Fruit fly (Drosophila melanogaster) whole organism, embryonic: ENCODE data around the gene Pcyt1.

Experiments
- Asciz ChIP-seq: fragments of 200-800 bp; sonication (Bioruptor generic); optimal IDR thresholded peaks from 2 replicates; lab custom pipeline; 2017; ENCODE audit warnings: missing biosample characterization, mild to moderate bottlenecking, missing genetic modification characterization, missing genetic modification reagents
- CG10462 ChIP-seq: fragments of 200-800 bp; sonication (Bioruptor generic); optimal IDR thresholded peaks from 2 replicates; lab custom pipeline; 2016; ENCODE audit warnings: missing biosample characterization, missing genetic modification characterization
- CG11093 ChIP-seq: fragments of 200-800 bp; sonication (Bioruptor generic); IDR thresholded peaks from 3 replicates; pipeline ENCODE4 v1.3.6; 2022; ENCODE audit warnings: missing biosample characterization, missing genetic modification characterization
- CG1233 ChIP-seq: fragments of 200-800 bp; sonication (Bioruptor generic); optimal IDR thresholded peaks from 4 replicates; lab custom pipeline; 2018; ENCODE audit warnings: missing biosample characterization, mild to moderate bottlenecking, missing genetic modification characterization
- CG14441 ChIP-seq: fragments of 200-800 bp; sonication (Bioruptor generic); IDR thresholded peaks from 2 replicates; pipeline ENCODE4 v1.3.6; 2022; ENCODE audit warnings: missing biosample characterization, missing genetic modification characterization
- CG1529 ChIP-seq: fragments of 200-800 bp; sonication (Bioruptor generic); optimal IDR thresholded peaks from 3 replicates; lab custom pipeline; 2018; ENCODE audit warnings: missing biosample characterization, missing genetic modification characterization
- CG1603 ChIP-seq: fragments of 200-800 bp; sonication (Bioruptor generic); optimal IDR thresholded peaks from 2 replicates; lab custom pipeline; 2019; ENCODE audit warnings: missing biosample characterization, mild to moderate bottlenecking, missing genetic modification characterization, moderate library complexity
- CG16813 ChIP-seq: fragments of 200-800 bp; sonication (Bioruptor generic); IDR thresholded peaks from 3 replicates; pipeline ENCODE4 v1.3.6; 2022; ENCODE audit warnings: missing biosample characterization, missing genetic modification characterization; ENCODE audit not compliant: partially characterized antibody
- CG17186 ChIP-seq: fragments of 200-800 bp; sonication (Bioruptor generic); optimal IDR thresholded peaks from 3 replicates; lab custom pipeline; 2017; ENCODE audit warnings: missing biosample characterization, missing genetic modification reagents, missing genetic modification characterization
- CG18011 ChIP-seq: fragments of 200-800 bp; sonication (Bioruptor generic); optimal IDR thresholded peaks from 2 replicates; lab custom pipeline; 2017; ENCODE audit warnings: missing biosample characterization, missing genetic modification characterization, mild to moderate bottlenecking, moderate library complexity, missing genotype
- CG18619 ChIP-seq: fragments of 200-800 bp; sonication (Bioruptor generic); optimal IDR thresholded peaks from 3 replicates; lab custom pipeline; 2017; ENCODE audit warnings: missing biosample characterization, mild to moderate bottlenecking, missing genetic modification characterization
- CG31224 ChIP-seq: fragments of 200-800 bp; sonication (Bioruptor generic); IDR thresholded peaks from 2 replicates; pipeline ENCODE4 v1.3.6; 2022; ENCODE audit warnings: missing biosample characterization, missing genetic modification characterization
- CG32532 ChIP-seq: fragments of 200-800 bp; sonication (Bioruptor generic); IDR thresholded peaks from 2 replicates; pipeline ENCODE4 v1.3.6; 2022; ENCODE audit warnings: missing biosample characterization, missing genetic modification characterization
- CG3838 ChIP-seq: fragments of 200-800 bp; sonication (Bioruptor generic); optimal IDR thresholded peaks from 3 replicates; lab custom pipeline; 2016; ENCODE audit warnings: missing biosample characterization, missing genetic modification characterization
- CG4282 ChIP-seq: fragments of 200-800 bp; sonication (Bioruptor generic); optimal IDR thresholded peaks from 2 replicates; lab custom pipeline; 2016; ENCODE audit warnings: missing biosample characterization, missing genetic modification characterization
- CG4424 ChIP-seq: fragments of 200-800 bp; sonication (Bioruptor generic); optimal IDR thresholded peaks from 3 replicates; lab custom pipeline; 2016; ENCODE audit warnings: missing biosample characterization, missing genetic modification characterization
- CG6854 ChIP-seq: fragments of 200-800 bp; sonication (Bioruptor generic); optimal IDR thresholded peaks from 3 replicates; lab custom pipeline; 2017; ENCODE audit warnings: missing biosample characterization, mild to moderate bottlenecking, missing genetic modification characterization
- CG7786 ChIP-seq: fragments of 200-800 bp; sonication (Bioruptor generic); optimal IDR thresholded peaks from 2 replicates; lab custom pipeline; 2016; ENCODE audit warnings: missing biosample characterization, missing genetic modification characterization
- CG8089 ChIP-seq: fragments of 200-800 bp; sonication (Bioruptor generic); optimal IDR thresholded peaks from 3 replicates; lab custom pipeline; 2016; ENCODE audit warnings: missing biosample characterization, missing genetic modification characterization
- CG8281 ChIP-seq: fragments of 200-800 bp; sonication (Bioruptor generic); optimal IDR thresholded peaks from 2 replicates; lab custom pipeline; 2018; ENCODE audit warnings: missing biosample characterization, mild to moderate bottlenecking, missing genetic modification characterization, moderate library complexity
- CG8765 ChIP-seq: fragments of 200-800 bp; sonication (Bioruptor generic); IDR thresholded peaks from 2 replicates; pipeline ENCODE4 v1.3.6; 2022; ENCODE audit warnings: missing biosample characterization, missing genetic modification characterization
- CG9609 ChIP-seq: fragments of 200-800 bp; sonication (Bioruptor generic); optimal IDR thresholded peaks from 3 replicates; lab custom pipeline; 2016; ENCODE audit warnings: missing biosample characterization, missing genetic modification characterization
- CkIIα-i1 ChIP-seq: fragments of 200-800 bp; sonication (Bioruptor generic); IDR thresholded peaks from 2 replicates; pipeline ENCODE4 v1.3.6; 2022; ENCODE audit warnings: missing biosample characterization, missing genetic modification characterization
- Deaf1 ChIP-seq: fragments of 200-800 bp; optimal IDR thresholded peaks from 3 replicates; lab custom pipeline; 2019; ENCODE audit warnings: missing biosample characterization, mild to moderate bottlenecking, missing genetic modification characterization, moderate library complexity
- Dref ChIP-seq: fragments of 200-800 bp; sonication (Bioruptor generic); IDR thresholded peaks from 2 replicates; pipeline ENCODE4 v1.3.6; 2022; ENCODE audit warnings: missing biosample characterization, missing genetic modification characterization
- E2f2 ChIP-seq: fragments of 200-800 bp; sonication (Bioruptor generic); IDR thresholded peaks from 2 replicates; pipeline ENCODE4 v1.3.6; 2022; ENCODE audit warnings: missing biosample characterization, missing genetic modification characterization
- Hr39 ChIP-seq: fragments of >200 bp; optimal IDR thresholded peaks from 2 replicates; lab custom pipeline; 2017
- Mrtf ChIP-seq: fragments of 200-800 bp; sonication (Bioruptor generic); IDR thresholded peaks from 3 replicates; pipeline ENCODE4 v1.3.6; 2022; ENCODE audit warnings: missing biosample characterization, missing genetic modification characterization
- Nf-YC ChIP-seq: fragments of 200-800 bp; optimal IDR thresholded peaks from 3 replicates; lab custom pipeline; 2019; ENCODE audit warnings: missing biosample characterization, mild to moderate bottlenecking, missing genetic modification characterization, moderate library complexity
- Ptx1 ChIP-seq: fragments of 200-800 bp; sonication (Bioruptor generic); IDR thresholded peaks from 2 replicates; pipeline ENCODE4 v1.3.6; 2022; ENCODE audit warnings: missing biosample characterization, missing genetic modification characterization
- Sry-δ ChIP-seq: fragments of 200-800 bp; sonication (Bioruptor generic); optimal IDR thresholded peaks from 2 replicates; lab custom pipeline; 2016; ENCODE audit warnings: missing biosample characterization, missing genetic modification characterization
- Xrp1 ChIP-seq: fragments of 200-800 bp; sonication (Bioruptor generic); IDR thresholded peaks from 2 replicates; pipeline ENCODE4 v1.3.6; 2022; ENCODE audit warnings: missing biosample characterization, missing genetic modification characterization
- abd-A ChIP-seq: fragments of 200-800 bp; sonication (Bioruptor generic); optimal IDR thresholded peaks from 3 replicates; lab custom pipeline; 2019; ENCODE audit warnings: missing biosample characterization, mild to moderate bottlenecking, missing genetic modification characterization, moderate library complexity
- cato ChIP-seq: fragments of 200-800 bp; sonication (Bioruptor generic); optimal IDR thresholded peaks from 2 replicates; lab custom pipeline; 2016; ENCODE audit warnings: missing biosample characterization, missing genetic modification characterization, borderline replicate concordance
- dan ChIP-seq: fragments of 200-800 bp; sonication (Bioruptor generic); IDR thresholded peaks from 2 replicates; pipeline ENCODE4 v1.3.6; 2022; ENCODE audit warnings: missing biosample characterization, missing genetic modification characterization
- exex ChIP-seq: fragments of 200-800 bp; sonication (Bioruptor generic); optimal IDR thresholded peaks from 4 replicates; lab custom pipeline; 2018; ENCODE audit warnings: missing biosample characterization, mild to moderate bottlenecking, missing genetic modification characterization, moderate library complexity
- fru ChIP-seq: fragments of >200 bp; optimal IDR thresholded peaks from 2 replicates; lab custom pipeline; 2017
- grau ChIP-seq: fragments of 200-800 bp; optimal IDR thresholded peaks from 3 replicates; lab custom pipeline; 2019; ENCODE audit warnings: missing biosample characterization, mild to moderate bottlenecking, missing genetic modification characterization, moderate library complexity
- gsb-n ChIP-seq: fragments of 200-800 bp; sonication (Bioruptor generic); optimal IDR thresholded peaks from 3 replicates; lab custom pipeline; 2018; ENCODE audit warnings: missing biosample characterization, mild to moderate bottlenecking, missing genetic modification characterization
- kay ChIP-seq: fragments of 200-800 bp; sonication (Bioruptor generic); optimal IDR thresholded peaks from 2 replicates; lab custom pipeline; 2016; ENCODE audit warnings: missing biosample characterization, missing genetic modification characterization
- lilli ChIP-seq: fragments of 200-800 bp; sonication (Bioruptor generic); optimal IDR thresholded peaks from 3 replicates; lab custom pipeline; 2016; ENCODE audit warnings: missing biosample characterization, missing genetic modification characterization
- otp ChIP-seq: fragments of 200-800 bp; sonication (Bioruptor generic); IDR thresholded peaks from 3 replicates; pipeline ENCODE4, ENCODE4 v1.3.6; 2022; ENCODE audit warnings: missing biosample characterization, missing genetic modification characterization
- p53 ChIP-seq: fragments of 200-800 bp; sonication (Bioruptor generic); optimal IDR thresholded peaks from 2 replicates; lab custom pipeline; 2016; ENCODE audit warnings: missing biosample characterization, missing genetic modification characterization
- prd ChIP-seq, 3 experiments: fragments of >200 bp in 2 of 3; fragments of 200-800 bp in 1 of 3; sonication (Bioruptor generic) in 1 of 3; optimal IDR thresholded peaks in 2 of 3; IDR thresholded peaks in 1 of 3; 2 replicates in 2 of 3; 3 replicates in 1 of 3; pipeline versions ENCODE4 v1.3.6 to Lab custom; 2017 to 2022; ENCODE audit warnings: missing biosample characterization in 1 of 3, missing genetic modification characterization in 1 of 3
- sens ChIP-seq: fragments of 200-800 bp; sonication (Bioruptor generic); peaks from one replicate; lab custom pipeline; 2016; ENCODE audit warnings: missing biosample characterization, missing genetic modification characterization
- tgo ChIP-seq: fragments of 200-800 bp; sonication (Bioruptor generic); IDR thresholded peaks from 3 replicates; pipeline ENCODE4 v1.3.6; 2022; ENCODE audit warnings: missing biosample characterization, missing genetic modification characterization
- tll ChIP-seq, 2 experiments: fragments of 200-800 bp in 1 of 2; fragments of >200 bp in 1 of 2; sonication (Bioruptor generic) in 1 of 2; optimal IDR thresholded peaks; 2 replicates each; lab custom pipeline; 2017 to 2019; ENCODE audit warnings: missing biosample characterization in 2 of 2, missing genetic modification characterization in 2 of 2, mild to moderate bottlenecking in 1 of 2, moderate library complexity in 1 of 2
- ttk ChIP-seq: fragments of 200-800 bp; sonication (Bioruptor generic); IDR thresholded peaks from 2 replicates; pipeline ENCODE4 v2.1.2; 2022; ENCODE audit warnings: missing biosample characterization, missing genetic modification characterization
- tx ChIP-seq: fragments of 200-800 bp; sonication (Bioruptor generic); optimal IDR thresholded peaks from 2 replicates; lab custom pipeline; 2016; ENCODE audit warnings: missing biosample characterization, missing genetic modification characterization
- zen ChIP-seq: fragments of 200-800 bp; sonication (Bioruptor generic); optimal IDR thresholded peaks from 3 replicates; lab custom pipeline; 2018; ENCODE audit warnings: missing biosample characterization, mild to moderate bottlenecking, missing genetic modification characterization, moderate library complexity

Pcyt1 gene

DNA sequence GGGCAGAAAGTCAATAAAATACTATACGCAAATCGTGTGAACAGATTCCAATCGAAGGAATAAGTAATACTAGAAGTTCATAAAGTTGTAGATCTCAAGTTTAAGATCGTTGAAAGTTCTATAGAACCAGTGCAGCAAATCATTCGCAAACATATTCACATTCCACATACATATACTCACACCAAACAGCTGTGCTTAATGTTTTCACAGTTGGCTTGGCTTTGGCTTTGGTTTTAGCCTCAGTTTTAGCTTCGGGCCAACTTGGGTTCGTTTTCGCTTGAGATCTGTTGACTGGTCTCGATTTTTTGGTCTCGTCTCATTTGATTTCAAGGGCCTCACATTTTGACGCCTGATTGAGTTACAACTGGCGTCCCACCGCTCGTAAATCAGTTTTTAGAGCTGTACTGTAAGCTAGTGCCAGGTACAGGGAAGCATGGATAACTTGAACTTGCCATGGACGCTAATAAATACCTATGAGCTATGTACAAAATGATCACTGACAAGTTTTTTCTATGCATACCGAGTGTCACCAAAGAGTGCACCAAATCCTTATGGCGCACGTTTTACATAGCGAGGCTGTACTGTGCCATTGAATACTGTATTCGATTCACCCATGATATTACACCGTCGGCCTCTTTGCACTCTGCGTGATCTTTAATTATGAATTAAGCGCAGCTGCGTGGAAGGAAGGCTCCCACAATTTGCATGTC is 41.4 kb downstream of the Pcyt1 start (continued):
- TF ChIP-seq CG31224 (GFP tag; lab: Robert Waterston, UW) (peak; percentile 81), CG17186 (GFP tag; lab: Kevin White, UChicago) (peak; percentile 12), CG7786 (GFP tag; lab: Kevin White, UChicago) (peak; percentile 80), CG11093 (GFP tag; lab: Robert Waterston, UW) (peak; percentile 69), p53 (GFP tag; lab: Kevin White, UChicago) (no peak), grau (tag; lab: Kevin White, UChicago) (peak; percentile 94), CG8089 (GFP tag; lab: Kevin White, UChicago) (peak; percentile 38), gsb-n (peak; percentile 23), CG18011 (GFP tag; lab: Kevin White, UChicago) (peak; percentile 27), Nf-YC (peak; percentile 68), exex (tag; lab: Kevin White, UChicago) (peak; percentile 11), CkIIα-i1 (GFP tag; lab: Robert Waterston, UW) (peak; percentile 81), CG8765 (GFP tag; lab: Robert Waterston, UW) (peak; percentile 60; the same call in 1 of the 2 replicates), otp (GFP tag; lab: Robert Waterston, UW) (peak; percentile 89), CG1233 (peak; percentile 74), zen (tag; lab: Kevin White, UChicago) (peak; percentile 64), CG6854 (GFP tag; lab: Kevin White, UChicago) (peak; percentile 40), CG4424 (GFP tag; lab: Kevin White, UChicago) (peak; percentile 80), prd (optimal IDR thresholded peaks at IDR 0.05; lab: Kevin White, UChicago) (no peak), prd (GFP tag; IDR thresholded peaks at IDR 0.05; lab: Robert Waterston, UW) (peak; percentile 91), lilli (GFP tag; lab: Kevin White, UChicago) (peak; percentile 82), tx (peak; percentile 77), Sry-δ (GFP tag; lab: Kevin White, UChicago) (peak; percentile 48), abd-A (no peak), CG8281 (peak; percentile 59), Asciz (GFP tag; lab: Kevin White, UChicago) (peak; percentile 44), CG1529 (GFP tag; lab: Kevin White, UChicago) (peak; percentile 22), Xrp1 (GFP tag; lab: Robert Waterston, UW) (peak; percentile 85), ttk (peak; percentile 82), CG1603 (tag; lab: Kevin White, UChicago) (peak; percentile 86), CG32532 (peak; percentile 91), CG4282 (GFP tag; lab: Kevin White, UChicago) (peak; percentile 47), CG9609 (GFP tag; lab: Kevin White, UChicago) (peak; percentile 53), CG16813 (GFP tag; lab: Robert Waterston, UW) (no peak), CG14441 (GFP tag; lab: Robert Waterston, UW) (peak; percentile 92), Deaf1 (tag; lab: Kevin White, UChicago) (peak; percentile 45), tll (GFP tag; optimal IDR thresholded peaks at IDR 0.05; lab: Kevin White, UChicago) (no peak), kay (GFP tag; lab: Kevin White, UChicago) (peak; percentile 51), cato (GFP tag; lab: Kevin White, UChicago) (peak; percentile 12), tgo (peak; percentile 92), CG3838 (GFP tag; lab: Kevin White, UChicago) (peak; percentile 13), fru (lab: Kevin White, UChicago) (no peak), CG10462 (GFP tag; lab: Kevin White, UChicago) (peak; percentile 45), sens (GFP tag; lab: Kevin White, UChicago) (peak; percentile 93), Hr39 (lab: Kevin White, UChicago) (no peak), E2f2 (peak; percentile 56), Mrtf (GFP tag; lab: Robert Waterston, UW) (peak; percentile 92), Ptx1 (GFP tag; lab: Robert Waterston, UW) (peak; percentile 92), dan (GFP tag; lab: Robert Waterston, UW) (peak; percentile 64), CG18619 (GFP tag; lab: Kevin White, UChicago) (peak; percentile 65), Dref (GFP tag; lab: Robert Waterston, UW) (peak; percentile 33; the same call in 1 of the 2 replicates)
